Worm (Caenorhabditis elegans): ENCODE measurements around the gene sra-4.

Gene sra-4

ce11 chrII:9542785-9543184, at the start of gene sra-4:
sra-4 (minus strand) TSS chrII:9542885.
- TF ChIP-seq him-1 (tag; optimal IDR thresholded peaks at IDR 0.05) (no peak), dao-5 (tag; optimal IDR thresholded peaks at IDR 0.05) (no peak), W03F9.2 (tag; optimal IDR thresholded peaks at IDR 0.05) (no peak)

- TF ChIP-seq W03F9.2 (tag; optimal IDR thresholded peaks at IDR 0.05) (peak; percentile 55), him-1 (tag; optimal IDR thresholded peaks at IDR 0.05) (no peak), dao-5 (tag; optimal IDR thresholded peaks at IDR 0.05) (no peak)
These were observed 48.4 kb upstream of the sra-4 start, which contains the start of the genes E02H1.1 and tag-124 for ce11 chrII:9591071-9591470. E02H1.1 (minus strand) TSS chrII:9591164. tag-124 (plus strand) TSS chrII:9591292.

- no peak for TF ChIP-seq W03F9.2 (tag; optimal IDR thresholded peaks at IDR 0.05)
These were observed 47.0 kb upstream of the sra-4 start, which contains the start of gene eral-1 for ce11 chrII:9589667-9590066. eral-1 (minus strand) TSS chrII:9589767.

ce11 chrII:9586734-9587209, 44.1 kb upstream of the sra-4 start, which contains the start of gene ugt-58:
ugt-58 (minus strand) TSS chrII:9586784.
- no peak for TF ChIP-seq him-1 (tag; optimal IDR thresholded peaks at IDR 0.05)
- TF ChIP-seq W03F9.2 (tag; optimal IDR thresholded peaks at IDR 0.05) = no peak
- TF ChIP-seq dao-5 (tag; optimal IDR thresholded peaks at IDR 0.05) = no peak

ce11 chrII:9583461-9583860, 40.8 kb upstream of the sra-4 start, which contains the start of gene wee-1.1:
wee-1.1 (minus strand) TSS chrII:9583561.
- TF ChIP-seq W03F9.2 (tag; optimal IDR thresholded peaks at IDR 0.05) (no peak), him-1 (tag; optimal IDR thresholded peaks at IDR 0.05) (no peak), dao-5 (tag; optimal IDR thresholded peaks at IDR 0.05) (no peak)

- TF ChIP-seq W03F9.2 (tag; optimal IDR thresholded peaks at IDR 0.05) (no peak), dao-5 (tag; optimal IDR thresholded peaks at IDR 0.05) (no peak), him-1 (tag; optimal IDR thresholded peaks at IDR 0.05) (no peak)
These were observed 34.9 kb upstream of the sra-4 start for ce11 chrII:9577630-9578029.

ce11 chrII:9576707-9577106, 34.0 kb upstream of the sra-4 start:
- TF ChIP-seq W03F9.2 (tag; optimal IDR thresholded peaks at IDR 0.05) = no peak

- TF ChIP-seq dao-5 (tag; optimal IDR thresholded peaks at IDR 0.05) (no peak), W03F9.2 (tag; optimal IDR thresholded peaks at IDR 0.05) (no peak), him-1 (tag; optimal IDR thresholded peaks at IDR 0.05) (no peak)
These were observed 33.0 kb upstream of the sra-4 start, which contains the start of gene exc-7 for ce11 chrII:9575670-9576069. exc-7 (plus strand) TSS chrII:9575970.

ce11 chrII:9574406-9574805, 31.7 kb upstream of the sra-4 start:
- TF ChIP-seq W03F9.2 (tag; optimal IDR thresholded peaks at IDR 0.05) = no peak

- TF ChIP-seq W03F9.2 (tag; optimal IDR thresholded peaks at IDR 0.05) (no peak), him-1 (tag; optimal IDR thresholded peaks at IDR 0.05) (no peak), dao-5 (tag; optimal IDR thresholded peaks at IDR 0.05) (no peak)
These were observed 30.7 kb upstream of the sra-4 start for ce11 chrII:9573412-9573811.

ce11 chrII:9566045-9566444, 23.4 kb upstream of the sra-4 start:
- TF ChIP-seq him-1 (tag; optimal IDR thresholded peaks at IDR 0.05) (peak; percentile 49), W03F9.2 (tag; optimal IDR thresholded peaks at IDR 0.05) (no peak), dao-5 (tag; optimal IDR thresholded peaks at IDR 0.05) (peak; percentile 80)

- TF ChIP-seq W03F9.2 (tag; optimal IDR thresholded peaks at IDR 0.05) = no peak
- no peak for TF ChIP-seq dao-5 (tag; optimal IDR thresholded peaks at IDR 0.05)
- no peak for TF ChIP-seq him-1 (tag; optimal IDR thresholded peaks at IDR 0.05)
These were observed 18.2 kb upstream of the sra-4 start for ce11 chrII:9560895-9561294.

- TF ChIP-seq W03F9.2 (tag; optimal IDR thresholded peaks at IDR 0.05) (no peak), him-1 (tag; optimal IDR thresholded peaks at IDR 0.05) (no peak), dao-5 (tag; optimal IDR thresholded peaks at IDR 0.05) (no peak)
These were observed 17.2 kb upstream of the sra-4 start, which contains the start of gene F35H8.4 for ce11 chrII:9559929-9560328. F35H8.4 (minus strand) TSS chrII:9560029.

ce11 chrII:9558906-9559305, 16.2 kb upstream of the sra-4 start:
- no peak for TF ChIP-seq W03F9.2 (tag; optimal IDR thresholded peaks at IDR 0.05)
- no peak for TF ChIP-seq him-1 (tag; optimal IDR thresholded peaks at IDR 0.05)
- TF ChIP-seq dao-5 (tag; optimal IDR thresholded peaks at IDR 0.05) = no peak

ce11 chrII:9557437-9558150, 14.9 kb upstream of the sra-4 start, which contains the start of gene zfp-2:
zfp-2 (plus strand) TSS chrII:9557650.
- TF ChIP-seq dao-5 (tag; optimal IDR thresholded peaks at IDR 0.05) (no peak), W03F9.2 (tag; optimal IDR thresholded peaks at IDR 0.05) (no peak), him-1 (tag; optimal IDR thresholded peaks at IDR 0.05) (no peak)

Data from whole organism, L4/young adult.